Worm (Caenorhabditis elegans) whole organism, L4 larva: ENCODE measurements around the gene str-139.

ENCODE experiments used
- F44E2.7 ChIP-seq: fragments of 200-800 bp; sonication (Bioruptor generic); IDR thresholded peaks from 2 replicates; pipeline ENCODE4 v2.1.2; 2022; ENCODE audit warnings: missing genetic modification characterization, missing compliant biosample characterization
- F49E8.2 ChIP-seq: sonication (generic microtip); optimal IDR thresholded peaks from 2 replicates; lab custom pipeline; 2016; ENCODE audit warnings: missing compliant biosample characterization, mild to moderate bottlenecking, missing genetic modification characterization, borderline replicate concordance
- R02D3.7 ChIP-seq: fragments of 150-350 bp; sonication (generic microtip); optimal IDR thresholded peaks from 3 replicates; lab custom pipeline; 2014; ENCODE audit warnings: missing biosample characterization, missing genetic modification characterization
- T20F7.1 ChIP-seq: fragments of 200-800 bp; sonication (Bioruptor generic); optimal IDR thresholded peaks from 2 replicates; lab custom pipeline; 2018; ENCODE audit warnings: mild to moderate bottlenecking, missing genetic modification characterization, missing compliant biosample characterization
- Y75B8A.6 ChIP-seq: fragments of 200-800 bp; sonication (Bioruptor generic); IDR thresholded peaks from 2 replicates; pipeline ENCODE4 v1.3.6; 2022; ENCODE audit warnings: missing genetic modification reagents, missing genetic modification characterization, missing compliant biosample characterization
- ZK337.2 ChIP-seq: fragments of 200-800 bp; sonication (Bioruptor generic); IDR thresholded peaks from 2 replicates; pipeline ENCODE4 v1.3.6; 2022; ENCODE audit warnings: missing genetic modification reagents, missing genetic modification characterization, missing compliant biosample characterization
- aha-1 ChIP-seq: fragments of 150-350 bp; peaks from one replicate; lab custom pipeline; 2014; ENCODE audit warnings: missing biosample characterization, missing genetic modification characterization
- aly-2 ChIP-seq: sonication (generic microtip); optimal IDR thresholded peaks from 2 replicates; lab custom pipeline; 2018; ENCODE audit warnings: missing biosample characterization, missing genetic modification characterization
- ceh-32 ChIP-seq: sonication (generic microtip); optimal IDR thresholded peaks from 2 replicates; lab custom pipeline; 2016; ENCODE audit warnings: mild to moderate bottlenecking, missing genetic modification characterization, missing compliant biosample characterization; ENCODE audit not compliant: poor library complexity
- ceh-44 ChIP-seq: fragments of 200-800 bp; sonication (Bioruptor generic); IDR thresholded peaks from 2 replicates; pipeline ENCODE4 v1.3.6; 2022; ENCODE audit warnings: missing genetic modification reagents, missing genetic modification characterization, missing compliant biosample characterization
- ceh-62 ChIP-seq: sonication (generic microtip); optimal IDR thresholded peaks from 2 replicates; lab custom pipeline; 2017; ENCODE audit warnings: missing biosample characterization, missing genetic modification characterization
- cey-2 ChIP-seq: sonication (generic microtip); optimal IDR thresholded peaks from 3 replicates; lab custom pipeline; 2017; ENCODE audit warnings: missing genetic modification characterization, mild to moderate bottlenecking, missing compliant biosample characterization, antibody characterized with exemption, borderline replicate concordance; ENCODE audit not compliant: insufficient read depth
- ctbp-1 ChIP-seq: fragments of 200-800 bp; sonication (Bioruptor generic); IDR thresholded peaks from 2 replicates; pipeline ENCODE4 v1.3.6; 2022; ENCODE audit warnings: missing genetic modification reagents, missing genetic modification characterization, missing compliant biosample characterization
- daf-12 ChIP-seq: fragments of 150-350 bp; optimal IDR thresholded peaks from 2 replicates; lab custom pipeline; 2014; ENCODE audit warnings: missing biosample characterization, missing genetic modification reagents, missing genetic modification characterization
- daf-19 ChIP-seq: fragments of 200-800 bp; sonication (Bioruptor generic); conservative IDR thresholded peaks from 2 replicates; pipeline ENCODE4 v1.3.6; 2022; ENCODE audit warnings: missing genetic modification characterization, missing compliant biosample characterization
- daf-8 ChIP-seq: fragments of 200-800 bp; sonication (Bioruptor generic); IDR thresholded peaks from 2 replicates; pipeline ENCODE4 v1.3.6; 2022; ENCODE audit warnings: missing genetic modification characterization, missing compliant biosample characterization
- dpl-1 ChIP-seq: fragments of 150-350 bp; optimal IDR thresholded peaks from 2 replicates; lab custom pipeline; 2014; ENCODE audit warnings: missing biosample characterization, missing genetic modification reagents, missing genetic modification characterization
- egl-43 ChIP-seq: fragments of 200-800 bp; sonication (Bioruptor generic); IDR thresholded peaks from 2 replicates; pipeline ENCODE4 v1.3.6; 2022; ENCODE audit warnings: missing genetic modification reagents, missing genetic modification characterization, missing compliant biosample characterization
- fkh-10 ChIP-seq: fragments of 150-350 bp; optimal IDR thresholded peaks from 2 replicates; lab custom pipeline; 2014; ENCODE audit warnings: missing biosample characterization, missing genetic modification reagents, missing genetic modification characterization
- hif-1 ChIP-seq, 2 experiments: sonication (generic microtip); optimal IDR thresholded peaks; 2 replicates each; lab custom pipeline; 2016 to 2017; ENCODE audit warnings: missing compliant biosample characterization in 2 of 2, missing genetic modification characterization in 2 of 2, missing genetic modification reagents in 2 of 2, missing genotype in 2 of 2, mild to moderate bottlenecking in 1 of 2
- hlh-11 ChIP-seq: fragments of 200-800 bp; sonication (Bioruptor generic); optimal IDR thresholded peaks from 2 replicates; lab custom pipeline; 2018; ENCODE audit warnings: mild to moderate bottlenecking, missing genetic modification characterization, missing compliant biosample characterization
- hlh-30 ChIP-seq: sonication (generic microtip); optimal IDR thresholded peaks from 2 replicates; lab custom pipeline; 2017; ENCODE audit warnings: antibody characterized with exemption, mild to moderate bottlenecking, missing genetic modification characterization, missing compliant biosample characterization; ENCODE audit not compliant: insufficient read depth
- hmg-1.1 ChIP-seq: fragments of 200-800 bp; sonication (Bioruptor generic); IDR thresholded peaks from 2 replicates; pipeline ENCODE4 v1.3.6; 2022; ENCODE audit warnings: missing genetic modification reagents, missing genetic modification characterization, missing compliant biosample characterization
- lin-1 ChIP-seq: fragments of 200-800 bp; sonication (Bioruptor generic); IDR thresholded peaks from 2 replicates; pipeline ENCODE4 v1.3.6; 2022; ENCODE audit warnings: missing genetic modification reagents, missing genetic modification characterization, missing compliant biosample characterization
- lin-13 ChIP-seq: fragments of 150-350 bp; optimal IDR thresholded peaks from 2 replicates; lab custom pipeline; 2014; ENCODE audit warnings: missing biosample characterization, missing genetic modification reagents, missing genetic modification characterization
- lin-39 ChIP-seq: fragments of 150-350 bp; optimal IDR thresholded peaks from 2 replicates; lab custom pipeline; 2014; ENCODE audit warnings: missing biosample characterization, missing genetic modification reagents, missing genetic modification characterization
- lir-3 ChIP-seq: sonication (generic microtip); optimal IDR thresholded peaks from 2 replicates; lab custom pipeline; 2016; ENCODE audit warnings: mild to moderate bottlenecking, missing genetic modification characterization, missing compliant biosample characterization
- lsy-2 ChIP-seq, 2 experiments: fragments of 150-350 bp in 1 of 2; sonication (generic microtip) in 1 of 2; optimal IDR thresholded peaks; 2 replicates each; lab custom pipeline; 2014 to 2017; ENCODE audit warnings: missing biosample characterization in 2 of 2, missing genetic modification characterization in 2 of 2
- madf-9 ChIP-seq: fragments of 200-800 bp; sonication (Bioruptor generic); conservative IDR thresholded peaks from 2 replicates; pipeline ENCODE4 v1.3.6; 2022; ENCODE audit warnings: missing genetic modification reagents, missing genetic modification characterization, missing compliant biosample characterization
- mdl-1 ChIP-seq, 2 experiments: fragments of 150-350 bp in 1 of 2; sonication (generic microtip) in 1 of 2; optimal IDR thresholded peaks; 2 replicates each; lab custom pipeline; 2014 to 2017; ENCODE audit warnings: missing biosample characterization in 2 of 2, missing genetic modification characterization in 2 of 2
- mep-1 ChIP-seq: fragments of 150-350 bp; sonication (generic microtip); optimal IDR thresholded peaks from 3 replicates; lab custom pipeline; 2014; ENCODE audit warnings: missing biosample characterization, missing genetic modification characterization
- mes-2 ChIP-seq: sonication (generic microtip); optimal IDR thresholded peaks from 2 replicates; lab custom pipeline; 2016; ENCODE audit warnings: missing genotype, mild to moderate bottlenecking, missing genetic modification characterization, missing compliant biosample characterization; ENCODE audit not compliant: poor library complexity, severe bottlenecking
- mxl-2 ChIP-seq: fragments of 200-800 bp; sonication (Bioruptor generic); conservative IDR thresholded peaks from 2 replicates; pipeline ENCODE4 v1.3.6; 2022; ENCODE audit warnings: missing genetic modification reagents, missing genetic modification characterization, missing compliant biosample characterization
- mxl-3 ChIP-seq: fragments of 200-800 bp; sonication (Bioruptor generic); optimal IDR thresholded peaks from 2 replicates; lab custom pipeline; 2018; ENCODE audit warnings: mild to moderate bottlenecking, missing genetic modification characterization, missing compliant biosample characterization
- nhr-10 ChIP-seq: fragments of 150-350 bp; optimal IDR thresholded peaks from 2 replicates; lab custom pipeline; 2014; ENCODE audit warnings: missing biosample characterization, missing genetic modification characterization
- nhr-11 ChIP-seq: fragments of 150-350 bp; optimal IDR thresholded peaks from 2 replicates; lab custom pipeline; 2014; ENCODE audit warnings: missing biosample characterization, missing genetic modification characterization
- nhr-237 ChIP-seq: sonication (generic microtip); optimal IDR thresholded peaks from 2 replicates; lab custom pipeline; 2017; ENCODE audit warnings: missing biosample characterization, missing genetic modification characterization
- nhr-25 ChIP-seq: sonication (generic microtip); optimal IDR thresholded peaks from 2 replicates; lab custom pipeline; 2017; ENCODE audit warnings: missing genetic modification characterization, mild to moderate bottlenecking, missing compliant biosample characterization, antibody characterized with exemption, moderate library complexity, borderline replicate concordance; ENCODE audit not compliant: insufficient read depth
- nhr-28 ChIP-seq: fragments of 150-350 bp; optimal IDR thresholded peaks from 2 replicates; lab custom pipeline; 2014; ENCODE audit warnings: missing biosample characterization, missing genetic modification characterization
- nhr-48 ChIP-seq: sonication (generic microtip); optimal IDR thresholded peaks from 2 replicates; lab custom pipeline; 2016; ENCODE audit warnings: mild to moderate bottlenecking, missing genetic modification characterization, missing compliant biosample characterization
- nhr-6 ChIP-seq: fragments of 150-350 bp; optimal IDR thresholded peaks from 2 replicates; lab custom pipeline; 2014; ENCODE audit warnings: missing biosample characterization, missing genetic modification characterization
- nhr-76 ChIP-seq: fragments of 150-350 bp; optimal IDR thresholded peaks from 2 replicates; lab custom pipeline; 2014; ENCODE audit warnings: missing biosample characterization, missing genetic modification characterization
- php-3 ChIP-seq: fragments of 200-800 bp; sonication (Bioruptor generic); IDR thresholded peaks from 2 replicates; pipeline ENCODE4 v1.3.6; 2022; ENCODE audit warnings: missing genetic modification reagents, missing genetic modification characterization, missing compliant biosample characterization
- sdz-12 ChIP-seq: fragments of 200-800 bp; sonication (Bioruptor generic); optimal IDR thresholded peaks from 2 replicates; lab custom pipeline; 2018; ENCODE audit warnings: mild to moderate bottlenecking, missing genetic modification characterization, missing compliant biosample characterization
- snpc-1.2 ChIP-seq: fragments of 200-800 bp; sonication (Bioruptor generic); IDR thresholded peaks from 2 replicates; pipeline ENCODE4 v1.3.6; 2022; ENCODE audit warnings: missing genetic modification reagents, missing genetic modification characterization, missing compliant biosample characterization
- spr-3 ChIP-seq: fragments of 200-800 bp; sonication (Bioruptor generic); optimal IDR thresholded peaks from 2 replicates; lab custom pipeline; 2018; ENCODE audit warnings: mild to moderate bottlenecking, missing genetic modification characterization, missing compliant biosample characterization
- tra-1 ChIP-seq: fragments of 200-800 bp; sonication (Bioruptor generic); IDR thresholded peaks from 2 replicates; pipeline ENCODE4 v1.3.6; 2022; ENCODE audit warnings: missing genetic modification reagents, missing genetic modification characterization, missing compliant biosample characterization
- unc-62 ChIP-seq, 3 experiments: fragments of 150-350 bp in 1 of 3; sonication (generic microtip); optimal IDR thresholded peaks in 2 of 3; peaks in 1 of 3; 1 replicate in 1 of 3; 2 replicates in 2 of 3; lab custom pipeline; 2014 to 2017; ENCODE audit warnings: missing biosample characterization in 3 of 3, missing genetic modification characterization in 3 of 3, missing genetic modification reagents in 3 of 3, missing genotype in 1 of 3
- zfp-3 ChIP-seq: fragments of 200-800 bp; sonication (Bioruptor generic); conservative IDR thresholded peaks from 2 replicates; pipeline ENCODE4 v1.3.6; 2022; ENCODE audit warnings: missing genetic modification reagents, missing genetic modification characterization, missing compliant biosample characterization
- zip-11 ChIP-seq: fragments of 200-800 bp; sonication (Bioruptor generic); IDR thresholded peaks from 2 replicates; pipeline ENCODE4 v1.3.6; 2022; ENCODE audit warnings: missing genetic modification characterization, missing compliant biosample characterization
- zip-2 ChIP-seq: fragments of 150-350 bp; optimal IDR thresholded peaks from 2 replicates; lab custom pipeline; 2014; ENCODE audit warnings: missing biosample characterization, missing genetic modification characterization

The str-139 gene

ce11 chrV:8026343-8026742 lies 35.6 kb downstream of the str-139 start, which contains the start of gene F43H9.4:
Gene F43H9.4 (plus strand): TSS chrV:8026708.
- no peak for TF ChIP-seq ZK337.2 (GFP tag; lab: Robert Waterston, UW)
- TF ChIP-seq hlh-11: peak; percentile 51
- no peak for TF ChIP-seq nhr-237 (tag; lab: Kevin White, UChicago)
- TF ChIP-seq ceh-32 (tag; lab: Kevin White, UChicago): no peak
- TF ChIP-seq Y75B8A.6: no peak
- no peak for TF ChIP-seq nhr-6 (tag; lab: Kevin White, UChicago)
- TF ChIP-seq php-3 (GFP tag; lab: Robert Waterston, UW): no peak
- TF ChIP-seq mxl-3: peak; percentile 99
- TF ChIP-seq nhr-11 (tag; lab: Kevin White, UChicago): no peak
- TF ChIP-seq mxl-2 (GFP tag; lab: Robert Waterston, UW): no peak
- no peak for TF ChIP-seq F44E2.7
- TF ChIP-seq zip-11 (GFP tag; lab: Robert Waterston, UW): no peak
- TF ChIP-seq aly-2 (tag; lab: Kevin White, UChicago): no peak
- TF ChIP-seq unc-62 (GFP tag; optimal IDR thresholded peaks at IDR 0.05 in 1 of 2; lab: Kevin White, UChicago): peak in 1 of 2 experiments; percentile 99
- no peak for TF ChIP-seq unc-62 (tag; optimal IDR thresholded peaks at IDR 0.05; lab: Kevin White, UChicago)
- TF ChIP-seq ceh-62 (tag; lab: Kevin White, UChicago): no peak
- no peak for TF ChIP-seq daf-8 (GFP tag; lab: Robert Waterston, UW)
- no peak for TF ChIP-seq fkh-10 (GFP tag; lab: Kevin White, UChicago)
- no peak for TF ChIP-seq hif-1 (tag; optimal IDR thresholded peaks at IDR 0.05; lab: Kevin White, UChicago)
- TF ChIP-seq R02D3.7 (tag; lab: Kevin White, UChicago): no peak
- TF ChIP-seq mes-2 (tag; lab: Kevin White, UChicago): no peak
- no peak for TF ChIP-seq snpc-1.2 (GFP tag; lab: Robert Waterston, UW)
- no peak for TF ChIP-seq T20F7.1
- TF ChIP-seq zip-2 (tag; lab: Kevin White, UChicago): no peak
- peak; percentile 55 for TF ChIP-seq hlh-30 (tag; lab: Kevin White, UChicago)
- TF ChIP-seq mep-1: peak; percentile 9
- no peak for TF ChIP-seq lin-1 (GFP tag; lab: Robert Waterston, UW)
- peak; percentile 75 for TF ChIP-seq nhr-28 (tag; lab: Kevin White, UChicago)
- no peak for TF ChIP-seq daf-12
- TF ChIP-seq ceh-44 (GFP tag; lab: Robert Waterston, UW): no peak
- no peak for TF ChIP-seq daf-19 (GFP tag; lab: Robert Waterston, UW)
- no peak for TF ChIP-seq zfp-3 (GFP tag; lab: Robert Waterston, UW)
- TF ChIP-seq sdz-12: no peak
- no peak for TF ChIP-seq lin-13 (GFP tag; lab: Kevin White, UChicago)
- no peak for TF ChIP-seq dpl-1 (GFP tag; lab: Kevin White, UChicago)
- TF ChIP-seq tra-1 (GFP tag; lab: Robert Waterston, UW): no peak
- peak; percentile 73 for TF ChIP-seq nhr-48
- no peak for TF ChIP-seq nhr-25 (tag; lab: Kevin White, UChicago)
- peak; percentile 86 for TF ChIP-seq cey-2 (tag; lab: Kevin White, UChicago)
- no peak for TF ChIP-seq lir-3 (tag; lab: Kevin White, UChicago)
- peak; percentile 71 for TF ChIP-seq aha-1 (tag; lab: Kevin White, UChicago)
- no peak for TF ChIP-seq nhr-76 (tag; lab: Kevin White, UChicago)
- no peak for TF ChIP-seq egl-43 (GFP tag; lab: Robert Waterston, UW)
- no peak for TF ChIP-seq madf-9
- TF ChIP-seq mdl-1 (tag; optimal IDR thresholded peaks at IDR 0.05; lab: Kevin White, UChicago): peak; percentile 79 to 89
- no peak for TF ChIP-seq hmg-1.1 (GFP tag; lab: Robert Waterston, UW)
- no peak for TF ChIP-seq F49E8.2 (tag; lab: Kevin White, UChicago)
- TF ChIP-seq lsy-2 (tag; optimal IDR thresholded peaks at IDR 0.05; lab: Kevin White, UChicago): no peak
- no peak for TF ChIP-seq spr-3 (GFP tag; lab: Kevin White, UChicago)
- TF ChIP-seq ctbp-1 (GFP tag; lab: Robert Waterston, UW): no peak
- TF ChIP-seq lin-39 (tag; lab: Kevin White, UChicago): no peak
- TF ChIP-seq nhr-10 (tag; lab: Kevin White, UChicago): no peak
